Worm (Caenorhabditis elegans): ENCODE data around the gene T19D12.5.

ce11 chrII:6612544-6612943 lies 23.5 kb downstream of the T19D12.5 start:
- TF ChIP-seq nhr-20 (tag; optimal IDR thresholded peaks at IDR 0.05) (no peak), egl-27 (tag; optimal IDR thresholded peaks at IDR 0.05) (no peak), nhr-237 (tag; optimal IDR thresholded peaks at IDR 0.05) (no peak), ama-1 (optimal IDR thresholded peaks at IDR 0.05) (no peak), tlp-1 (tag; optimal IDR thresholded peaks at IDR 0.05) (no peak)

Data from whole organism, L1 larva.